Worm (Caenorhabditis elegans): Measurements from ENCODE around the gene F25H9.6.

- no peak for TF ChIP-seq nhr-90 (tag; optimal IDR thresholded peaks at IDR 0.05; ENCODE audit: poor library complexity)
- no peak for TF ChIP-seq nhr-11 (tag; optimal IDR thresholded peaks at IDR 0.05)
- TF ChIP-seq ztf-4 (tag; optimal IDR thresholded peaks at IDR 0.05), result no peak
- TF ChIP-seq ztf-11 (tag; optimal IDR thresholded peaks at IDR 0.05), result no peak
- TF ChIP-seq nhr-76 (tag; optimal IDR thresholded peaks at IDR 0.05), result no peak
- TF ChIP-seq fos-1 (tag; optimal IDR thresholded peaks at IDR 0.05), result no peak
- TF ChIP-seq aly-2 (tag; optimal IDR thresholded peaks at IDR 0.05), result no peak
Observed at ce11 chrV:13421697-13422096, 46.5 kb downstream of the F25H9.6 start.
